Fruit fly (Drosophila melanogaster): ENCODE results near the gene Gs2.

dm6 chrX:11389494-11390447, 32.9 kb upstream of the Gs2 start:
- no peak for TF ChIP-seq psq (optimal IDR thresholded peaks at IDR 0.05)
- no peak for TF ChIP-seq pan (optimal IDR thresholded peaks at IDR 0.05)
- TF ChIP-seq CG8478 (optimal IDR thresholded peaks at IDR 0.05), result no peak
- TF ChIP-seq usp (GFP tag; optimal IDR thresholded peaks at IDR 0.05), result no peak
